Worm (Caenorhabditis elegans) whole organism, L4 larva: ENCODE data around the gene taf-7.1.

Experiments
- lin-39 ChIP-seq: fragments of 150-350 bp; optimal IDR thresholded peaks from 2 replicates; lab custom pipeline; 2014; ENCODE audit warnings: missing biosample characterization, missing genetic modification reagents, missing genetic modification characterization
- skn-1 ChIP-seq: fragments of 150-350 bp; optimal IDR thresholded peaks from 2 replicates; lab custom pipeline; 2014; ENCODE audit warnings: missing biosample characterization, missing genetic modification characterization
- snpc-4 ChIP-seq: fragments of 150-350 bp; optimal IDR thresholded peaks from 2 replicates; lab custom pipeline; 2014; ENCODE audit warnings: missing biosample characterization, missing genetic modification characterization
- unc-62 ChIP-seq, 3 experiments: fragments of 150-350 bp in 1 of 3; sonication (generic microtip); optimal IDR thresholded peaks in 2 of 3; peaks in 1 of 3; 1 replicate in 1 of 3; 2 replicates in 2 of 3; lab custom pipeline; 2014 to 2017; ENCODE audit warnings: missing biosample characterization in 3 of 3, missing genetic modification characterization in 3 of 3, missing genetic modification reagents in 3 of 3, missing genotype in 1 of 3

ce11 chrX:11827528-11827927, 9.8 kb downstream of the taf-7.1 start:
- TF ChIP-seq snpc-4 (no peak), lin-39 (tag; lab: Kevin White, UChicago) (no peak), skn-1 (tag; lab: Kevin White, UChicago) (no peak), unc-62 (GFP tag; optimal IDR thresholded peaks at IDR 0.05 in 1 of 2; lab: Kevin White, UChicago) (peak in 1 of 2 experiments; percentile 21), unc-62 (tag; optimal IDR thresholded peaks at IDR 0.05; lab: Kevin White, UChicago) (no peak)
